Fruit fly (Drosophila melanogaster): ENCODE data around the gene CG34348.

Gene CG34348

DNA sequence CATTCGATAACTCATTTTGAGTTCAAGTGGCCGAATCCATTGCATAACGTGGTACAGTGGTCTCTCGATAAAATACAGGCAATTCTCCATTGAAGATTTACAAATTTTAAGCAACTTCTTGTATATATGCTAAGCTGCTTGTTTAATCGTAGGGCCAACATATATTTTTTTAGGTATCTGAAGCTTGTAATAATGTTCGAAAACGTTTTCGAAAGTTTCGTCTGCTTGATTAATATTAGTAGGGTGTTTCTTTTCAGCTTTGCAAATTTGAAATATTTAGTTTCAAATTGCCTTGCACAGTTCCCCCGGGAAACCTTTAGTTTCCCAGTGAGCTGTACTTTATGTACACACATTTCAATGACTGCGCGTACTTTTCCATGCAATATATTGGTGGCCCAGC lies 40.1 kb downstream of the CG34348 start:
- TF ChIP-seq CG6792 (GFP tag; optimal IDR thresholded peaks at IDR 0.05) (no peak), CG31627 (GFP tag; optimal IDR thresholded peaks at IDR 0.05) (no peak), OdsH (GFP tag; optimal IDR thresholded peaks at IDR 0.05) (no peak), esn (GFP tag; optimal IDR thresholded peaks at IDR 0.05) (no peak), CG8319 (GFP tag; optimal IDR thresholded peaks at IDR 0.05) (no peak), Ets21C (GFP tag; optimal IDR thresholded peaks at IDR 0.05) (no peak), Eip78C (GFP tag) (no peak), achi (GFP tag; optimal IDR thresholded peaks at IDR 0.05) (no peak), CG6854 (GFP tag; optimal IDR thresholded peaks at IDR 0.05) (no peak), CG16779 (tag; optimal IDR thresholded peaks at IDR 0.05) (no peak), Gug (GFP tag; IDR thresholded peaks at IDR 0.05) (no peak), fd59A (GFP tag; optimal IDR thresholded peaks at IDR 0.05) (no peak), dac (GFP tag; optimal IDR thresholded peaks at IDR 0.05) (no peak), CG7368 (GFP tag; optimal IDR thresholded peaks at IDR 0.05) (no peak)

- TF ChIP-seq fd59A (GFP tag; optimal IDR thresholded peaks at IDR 0.05) (no peak), Hr4 (GFP tag; optimal IDR thresholded peaks at IDR 0.05) (no peak), CG32006 (GFP tag; optimal IDR thresholded peaks at IDR 0.05) (no peak), CG6276 (GFP tag; optimal IDR thresholded peaks at IDR 0.05) (no peak), CG3919 (GFP tag; optimal IDR thresholded peaks at IDR 0.05) (no peak), fkh (GFP tag; optimal IDR thresholded peaks at IDR 0.05) (no peak), OdsH (GFP tag; optimal IDR thresholded peaks at IDR 0.05) (no peak), CG11294 (GFP tag; IDR thresholded peaks at IDR 0.05) (no peak), CG6808 (GFP tag; optimal IDR thresholded peaks at IDR 0.05) (no peak), Eip93F (GFP tag; optimal IDR thresholded peaks at IDR 0.05) (no peak), CG16779 (tag; optimal IDR thresholded peaks at IDR 0.05) (no peak), Eip75B (GFP tag; optimal IDR thresholded peaks at IDR 0.05) (no peak), acj6 (GFP tag; optimal IDR thresholded peaks at IDR 0.05) (no peak), CG10669 (GFP tag; optimal IDR thresholded peaks at IDR 0.05) (no peak), lz (GFP tag; optimal IDR thresholded peaks at IDR 0.05) (no peak), CG6854 (GFP tag; optimal IDR thresholded peaks at IDR 0.05) (no peak)
Measured at dm6 chrX:11382588-11382987, 42.9 kb downstream of the CG34348 start.

dm6 chrX:11383530-11383929 lies 43.9 kb downstream of the CG34348 start:
- TF ChIP-seq CG4318 (GFP tag; optimal IDR thresholded peaks at IDR 0.05) (no peak), Sox15 (GFP tag; optimal IDR thresholded peaks at IDR 0.05) (no peak), CG8119 (GFP tag; IDR thresholded peaks at IDR 0.05) (no peak), CG10631 (GFP tag; optimal IDR thresholded peaks at IDR 0.05) (peak; percentile 5), CG6808 (GFP tag; optimal IDR thresholded peaks at IDR 0.05) (no peak), vri (GFP tag; optimal IDR thresholded peaks at IDR 0.05) (no peak), CG9139 (GFP tag; optimal IDR thresholded peaks at IDR 0.05) (no peak), fd59A (GFP tag; optimal IDR thresholded peaks at IDR 0.05) (no peak), svp (GFP tag) (peak; percentile 59), Ets96B (tag; optimal IDR thresholded peaks at IDR 0.05) (peak; percentile 10), eg (GFP tag; IDR thresholded peaks at IDR 0.05) (no peak), Hr38 (GFP tag; optimal IDR thresholded peaks at IDR 0.05) (no peak), CG10669 (GFP tag; optimal IDR thresholded peaks at IDR 0.05) (peak; percentile 24), Hr4 (GFP tag; optimal IDR thresholded peaks at IDR 0.05) (no peak), acj6 (GFP tag; optimal IDR thresholded peaks at IDR 0.05) (peak; percentile 5), CG6276 (GFP tag; optimal IDR thresholded peaks at IDR 0.05) (no peak), CG32006 (GFP tag; optimal IDR thresholded peaks at IDR 0.05) (no peak), Smox (GFP tag; optimal IDR thresholded peaks at IDR 0.05) (no peak)

- TF ChIP-seq Eip75B (GFP tag; optimal IDR thresholded peaks at IDR 0.05) (peak; percentile 50), Eip78C (GFP tag) (peak; percentile 85), cyc (GFP tag; optimal IDR thresholded peaks at IDR 0.05) (peak; percentile 20), topi (GFP tag; optimal IDR thresholded peaks at IDR 0.05) (peak; percentile 39), vri (GFP tag; optimal IDR thresholded peaks at IDR 0.05) (no peak), pdm3 (GFP tag; optimal IDR thresholded peaks at IDR 0.05) (peak; percentile 38), Hr39 (GFP tag; optimal IDR thresholded peaks at IDR 0.05) (peak; percentile 19), ss (GFP tag; optimal IDR thresholded peaks at IDR 0.05) (peak; percentile 2 to 50), CG6276 (GFP tag; optimal IDR thresholded peaks at IDR 0.05) (no peak), svp (GFP tag) (peak; percentile 36), CG10669 (GFP tag; optimal IDR thresholded peaks at IDR 0.05) (peak; percentile 44), CG4318 (GFP tag; optimal IDR thresholded peaks at IDR 0.05) (peak; percentile 33), acj6 (GFP tag; optimal IDR thresholded peaks at IDR 0.05) (peak; percentile 40), CG3032 (tag; optimal IDR thresholded peaks at IDR 0.05) (peak; percentile 39), lz (GFP tag; optimal IDR thresholded peaks at IDR 0.05) (peak; percentile 17), Ets21C (GFP tag; optimal IDR thresholded peaks at IDR 0.05) (no peak), Sox14 (GFP tag; optimal IDR thresholded peaks at IDR 0.05) (peak; percentile 6), salr (GFP tag; optimal IDR thresholded peaks at IDR 0.05) (no peak), CG11902 (GFP tag; optimal IDR thresholded peaks at IDR 0.05) (peak; percentile 8), CG7368 (GFP tag; optimal IDR thresholded peaks at IDR 0.05) (no peak), CG10631 (GFP tag; optimal IDR thresholded peaks at IDR 0.05) (peak; percentile 28), CG32006 (GFP tag; optimal IDR thresholded peaks at IDR 0.05) (peak; percentile 37)
Measured at dm6 chrX:11384023-11384444, 44.4 kb downstream of the CG34348 start.
